Worm (Caenorhabditis elegans) whole organism, early embryonic: Measurements from ENCODE around the gene ant-1.3.
"Not testable (repeated sequence)": the region's sequence is repeated elsewhere in the genome, so short reads cannot be mapped to it uniquely, and the experiment has no call there.

Experiments used
- B0310.2 ChIP-seq: sonication (generic microtip); optimal IDR thresholded peaks from 2 replicates; lab custom pipeline; 2016; ENCODE audit warnings: mild to moderate bottlenecking, missing genetic modification characterization, missing compliant biosample characterization
- F13C5.2 ChIP-seq: sonication (generic microtip); optimal IDR thresholded peaks from 2 replicates; lab custom pipeline; 2017; ENCODE audit warnings: mild to moderate bottlenecking, missing genetic modification characterization, inconsistent platforms, missing compliant biosample characterization
- aly-1 ChIP-seq: sonication (generic microtip); optimal IDR thresholded peaks from 2 replicates; lab custom pipeline; 2016; ENCODE audit warnings: missing genetic modification characterization, missing compliant biosample characterization
- ama-1 ChIP-seq: fragments of 150-350 bp; optimal IDR thresholded peaks from 2 replicates; lab custom pipeline; 2014
- ceh-13 ChIP-seq: fragments of 200-800 bp; sonication (Bioruptor generic); optimal IDR thresholded peaks from 2 replicates; lab custom pipeline; 2018; ENCODE audit warnings: mild to moderate bottlenecking, missing genetic modification characterization, missing compliant biosample characterization
- ceh-36 ChIP-seq: sonication (generic microtip); optimal IDR thresholded peaks from 2 replicates; lab custom pipeline; 2016; ENCODE audit warnings: missing genetic modification characterization, inconsistent platforms, missing compliant biosample characterization
- ets-7 ChIP-seq: sonication (generic microtip); optimal IDR thresholded peaks from 2 replicates; lab custom pipeline; 2016; ENCODE audit warnings: missing genotype, missing genetic modification characterization, missing compliant biosample characterization
- flt-1 ChIP-seq: fragments of 200-800 bp; sonication (Bioruptor generic); IDR thresholded peaks from 2 replicates; pipeline ENCODE4 v1.3.6; 2022; ENCODE audit warnings: missing genetic modification characterization, missing compliant biosample characterization
- hmbx-1 ChIP-seq: sonication (generic microtip); optimal IDR thresholded peaks from 2 replicates; lab custom pipeline; 2016; ENCODE audit warnings: mild to moderate bottlenecking, missing genetic modification characterization, missing compliant biosample characterization
- hmg-4 ChIP-seq: fragments of 200-800 bp; sonication (Bioruptor generic); optimal IDR thresholded peaks from 2 replicates; lab custom pipeline; 2018; ENCODE audit warnings: mild to moderate bottlenecking, missing genetic modification characterization, missing compliant biosample characterization
- hnd-1 ChIP-seq: sonication (generic microtip); optimal IDR thresholded peaks from 2 replicates; lab custom pipeline; 2016; ENCODE audit warnings: missing genetic modification characterization, missing compliant biosample characterization
- pes-1 ChIP-seq: fragments of 200-800 bp; sonication (Bioruptor generic); IDR thresholded peaks from 2 replicates; pipeline ENCODE4 v1.3.6; 2022; ENCODE audit warnings: missing genetic modification reagents, missing genetic modification characterization, missing compliant biosample characterization
- scrt-1 ChIP-seq: fragments of 200-800 bp; sonication (Bioruptor generic); IDR thresholded peaks from 2 replicates; pipeline ENCODE4 v1.3.6; 2022; ENCODE audit warnings: missing genetic modification characterization, missing compliant biosample characterization
- sea-1 ChIP-seq: fragments of 200-800 bp; sonication (Bioruptor generic); conservative IDR thresholded peaks from 2 replicates; pipeline ENCODE4 v1.3.6; 2022; ENCODE audit warnings: missing genetic modification characterization, missing compliant biosample characterization
- tbx-11 ChIP-seq: fragments of 200-800 bp; sonication (Bioruptor generic); IDR thresholded peaks from 2 replicates; pipeline ENCODE4 v1.3.6; 2022; ENCODE audit warnings: missing genetic modification characterization, missing compliant biosample characterization
- tbx-37 ChIP-seq: fragments of 200-800 bp; sonication (Bioruptor generic); conservative IDR thresholded peaks from 2 replicates; pipeline ENCODE4 v1.3.6; 2022; ENCODE audit warnings: missing genetic modification reagents, missing genetic modification characterization, missing compliant biosample characterization
- tra-4 ChIP-seq: sonication (generic microtip); optimal IDR thresholded peaks from 2 replicates; lab custom pipeline; 2017; ENCODE audit warnings: missing genetic modification characterization, missing compliant biosample characterization

The ant-1.3 gene

ce11 chrIV:9740851-9741549 is 31.9 kb upstream of the ant-1.3 start, which contains the start of gene gln-6:
Gene gln-6, minus strand, starts transcription at chrIV:9740901.
- not testable (repeated sequence) for TF ChIP-seq ets-7 (tag; lab: Kevin White, UChicago); ceh-36 (tag; lab: Kevin White, UChicago); tbx-37

ce11 chrIV:9739001-9739400 is 29.9 kb upstream of the ant-1.3 start:
- TF ChIP-seq B0310.2 (tag; lab: Kevin White, UChicago) (no peak), tbx-37 (no peak), hmg-4 (GFP tag; lab: Kevin White, UChicago) (no peak), ama-1 (no peak), tra-4 (tag; lab: Kevin White, UChicago) (no peak), hnd-1 (tag; lab: Kevin White, UChicago) (no peak), aly-1 (tag; lab: Kevin White, UChicago) (no peak), tbx-11 (GFP tag; lab: Robert Waterston, UW) (no peak), pes-1 (GFP tag; lab: Robert Waterston, UW) (no peak), ets-7 (tag; lab: Kevin White, UChicago) (no peak), ceh-13 (no peak), F13C5.2 (tag; lab: Kevin White, UChicago) (no peak), hmbx-1 (tag; lab: Kevin White, UChicago) (no peak)

- no peak for TF ChIP-seq sea-1
- no peak for TF ChIP-seq B0310.2 (tag; lab: Kevin White, UChicago)
- TF ChIP-seq ceh-36 (tag; lab: Kevin White, UChicago): no peak
- no peak for TF ChIP-seq hmbx-1 (tag; lab: Kevin White, UChicago)
- TF ChIP-seq ets-7 (tag; lab: Kevin White, UChicago): no peak
- no peak for TF ChIP-seq tbx-37
- no peak for TF ChIP-seq ama-1
- no peak for TF ChIP-seq ceh-13
- no peak for TF ChIP-seq tra-4 (tag; lab: Kevin White, UChicago)
Measured at ce11 chrIV:9738194-9738593, 29.1 kb upstream of the ant-1.3 start, which contains the start of gene C28D4.10. Gene C28D4.10, plus strand, starts transcription at chrIV:9738494.

- TF ChIP-seq hnd-1 (tag; lab: Kevin White, UChicago): no peak
- no peak for TF ChIP-seq hmbx-1 (tag; lab: Kevin White, UChicago)
- TF ChIP-seq sea-1: no peak
- TF ChIP-seq ets-7 (tag; lab: Kevin White, UChicago): no peak
- no peak for TF ChIP-seq B0310.2 (tag; lab: Kevin White, UChicago)
- TF ChIP-seq ceh-13: no peak
- TF ChIP-seq tbx-11 (GFP tag; lab: Robert Waterston, UW): no peak
- no peak for TF ChIP-seq flt-1 (GFP tag; lab: Robert Waterston, UW)
- TF ChIP-seq tbx-37: no peak
- TF ChIP-seq aly-1 (tag; lab: Kevin White, UChicago): no peak
Measured at ce11 chrIV:9737204-9737790, 28.2 kb upstream of the ant-1.3 start, which contains the start of gene cka-1. Gene cka-1, minus strand, starts transcription at chrIV:9737621.

- TF ChIP-seq hnd-1 (tag; lab: Kevin White, UChicago) (no peak), tbx-37 (no peak), flt-1 (GFP tag; lab: Robert Waterston, UW) (no peak), tra-4 (tag; lab: Kevin White, UChicago) (no peak), ama-1 (no peak), ceh-36 (tag; lab: Kevin White, UChicago) (no peak), ceh-13 (no peak), ets-7 (tag; lab: Kevin White, UChicago) (no peak), tbx-11 (GFP tag; lab: Robert Waterston, UW) (no peak), B0310.2 (tag; lab: Kevin White, UChicago) (no peak), hmg-4 (GFP tag; lab: Kevin White, UChicago) (no peak), aly-1 (tag; lab: Kevin White, UChicago) (no peak), sea-1 (no peak), F13C5.2 (tag; lab: Kevin White, UChicago) (no peak), hmbx-1 (tag; lab: Kevin White, UChicago) (no peak), pes-1 (GFP tag; lab: Robert Waterston, UW) (no peak)
Measured at ce11 chrIV:9735750-9736149, 26.6 kb upstream of the ant-1.3 start.

ce11 chrIV:9734861-9735260 is 25.8 kb upstream of the ant-1.3 start:
- TF ChIP-seq tra-4 (tag; lab: Kevin White, UChicago): no peak
- no peak for TF ChIP-seq tbx-11 (GFP tag; lab: Robert Waterston, UW)
- no peak for TF ChIP-seq pes-1 (GFP tag; lab: Robert Waterston, UW)
- TF ChIP-seq ets-7 (tag; lab: Kevin White, UChicago): no peak
- no peak for TF ChIP-seq hmg-4 (GFP tag; lab: Kevin White, UChicago)
- no peak for TF ChIP-seq ceh-13
- TF ChIP-seq tbx-37: no peak
- TF ChIP-seq scrt-1 (GFP tag; lab: Robert Waterston, UW): no peak
- no peak for TF ChIP-seq ama-1
- no peak for TF ChIP-seq flt-1 (GFP tag; lab: Robert Waterston, UW)
- no peak for TF ChIP-seq hnd-1 (tag; lab: Kevin White, UChicago)
- no peak for TF ChIP-seq F13C5.2 (tag; lab: Kevin White, UChicago)
- no peak for TF ChIP-seq aly-1 (tag; lab: Kevin White, UChicago)
- no peak for TF ChIP-seq hmbx-1 (tag; lab: Kevin White, UChicago)

ce11 chrIV:9733904-9734303 is 24.8 kb upstream of the ant-1.3 start:
- TF ChIP-seq tbx-11 (GFP tag; lab: Robert Waterston, UW) (no peak), ama-1 (no peak), flt-1 (GFP tag; lab: Robert Waterston, UW) (no peak), hmg-4 (GFP tag; lab: Kevin White, UChicago) (no peak), scrt-1 (GFP tag; lab: Robert Waterston, UW) (no peak), ceh-36 (tag; lab: Kevin White, UChicago) (no peak), ceh-13 (no peak), F13C5.2 (tag; lab: Kevin White, UChicago) (no peak), sea-1 (no peak), B0310.2 (tag; lab: Kevin White, UChicago) (no peak), tra-4 (tag; lab: Kevin White, UChicago) (no peak), pes-1 (GFP tag; lab: Robert Waterston, UW) (no peak), hnd-1 (tag; lab: Kevin White, UChicago) (no peak), tbx-37 (no peak), hmbx-1 (tag; lab: Kevin White, UChicago) (no peak), ets-7 (tag; lab: Kevin White, UChicago) (no peak), aly-1 (tag; lab: Kevin White, UChicago) (no peak)
